Fruit fly (Drosophila melanogaster): ENCODE measurements around the gene Kaz1-ORFB.

- TF ChIP-seq CG32264 (GFP tag; optimal IDR thresholded peaks at IDR 0.05), result no peak
- TF ChIP-seq jim (GFP tag; optimal IDR thresholded peaks at IDR 0.05), result no peak
- TF ChIP-seq h (GFP tag; optimal IDR thresholded peaks at IDR 0.05), result no peak
- no peak for TF ChIP-seq OdsH (GFP tag; optimal IDR thresholded peaks at IDR 0.05)
Measured at dm6 chr3L:232267-232666, 15.8 kb downstream of the Kaz1-ORFB start, which contains the start of gene CG34454.

Measured in whole organism, wandering third instar larva.